Worm (Caenorhabditis elegans): ENCODE results near the gene Y54G2A.38.

DNA sequence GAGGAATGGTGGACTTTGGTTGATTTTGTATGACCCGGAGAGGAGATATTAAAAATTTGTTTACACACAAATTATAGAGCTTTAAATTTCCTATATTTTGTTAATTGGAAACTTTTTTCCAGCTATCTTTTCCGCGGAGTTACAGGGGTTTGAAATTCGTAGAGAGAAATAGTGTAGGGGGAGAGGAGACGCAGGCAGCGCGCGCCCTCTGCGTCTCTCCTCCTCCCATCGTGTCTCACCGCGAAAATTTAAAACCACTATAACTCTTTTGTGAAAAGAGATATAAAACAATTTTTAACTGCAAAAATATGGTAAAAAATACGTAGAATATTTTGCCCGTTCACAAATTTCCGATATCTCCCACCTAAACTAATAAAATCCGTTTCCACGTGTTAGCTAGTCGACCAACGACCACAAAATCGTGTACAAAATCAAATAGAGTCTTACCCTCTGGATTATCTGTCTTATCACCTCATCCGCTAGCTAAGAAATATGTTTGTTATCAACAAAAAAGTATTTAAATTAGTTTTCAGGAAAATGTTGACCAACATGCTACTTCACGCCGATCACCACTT lies 16.7 kb upstream of the Y54G2A.38 start, which contains the start of gene nhr-277:
- TF ChIP-seq nhr-237 (tag; optimal IDR thresholded peaks at IDR 0.05) (no peak), elt-3 (tag; optimal IDR thresholded peaks at IDR 0.05) (no peak), mep-1 (tag; optimal IDR thresholded peaks at IDR 0.05) (no peak), hlh-1 (tag; optimal IDR thresholded peaks at IDR 0.05) (no peak), nhr-76 (tag; optimal IDR thresholded peaks at IDR 0.05) (no peak), nhr-2 (tag; optimal IDR thresholded peaks at IDR 0.05) (no peak), pha-4 (tag; optimal IDR thresholded peaks at IDR 0.05) (no peak)
